Worm (Caenorhabditis elegans): Measurements from ENCODE around the gene gly-4.
A peak's percentile ranks its signal among the peaks of the same experiment; 100 is the strongest.

Gene gly-4

DNA sequence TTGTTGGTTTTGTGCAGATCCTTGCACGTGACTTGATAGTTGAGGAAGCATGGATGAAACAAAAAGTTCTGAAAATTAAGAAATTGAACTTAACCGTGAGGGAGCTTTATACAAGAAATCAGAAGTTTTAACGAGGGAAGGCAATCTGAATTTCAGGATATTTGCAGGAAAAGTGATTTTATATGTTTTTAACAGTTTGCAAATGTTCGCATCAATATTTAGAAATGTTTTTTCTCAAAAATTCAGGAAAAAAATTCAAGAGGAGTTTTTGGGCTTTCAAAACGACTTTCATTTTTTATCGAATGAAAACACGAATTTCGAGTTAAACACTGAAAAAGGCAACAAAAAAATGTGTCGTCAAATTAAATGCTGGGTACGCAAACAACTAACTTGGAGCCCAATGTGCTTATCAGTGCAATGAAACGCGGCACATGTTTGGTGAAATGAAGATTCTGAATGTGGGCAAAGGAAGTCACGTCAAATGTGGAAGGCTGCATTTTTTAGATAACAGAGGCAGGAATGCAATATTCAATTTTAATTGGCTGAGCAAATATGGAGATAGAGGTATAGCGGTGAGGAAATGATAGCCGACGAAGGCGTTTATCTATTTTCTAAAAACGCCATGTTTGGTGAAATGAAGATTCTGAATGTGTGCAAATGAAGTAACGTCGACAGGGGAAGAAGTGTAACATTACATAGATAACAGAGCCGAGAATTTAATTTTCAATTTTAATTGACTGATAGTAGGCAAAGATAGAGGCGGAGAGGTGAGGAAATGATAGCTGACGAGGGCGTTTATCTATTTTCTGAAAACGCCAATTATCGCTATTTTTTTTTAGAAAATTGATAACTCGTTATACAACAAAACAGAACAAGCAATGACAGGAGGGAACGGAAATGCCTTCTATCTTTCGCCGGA, 49.0 kb downstream of the gly-4 start, which contains the start of gene Y116F11B.6:
Gene Y116F11B.6 (minus strand): TSS at position 51 of the 919 bp plus-strand sequence.
- TF ChIP-seq fos-1 (tag; optimal IDR thresholded peaks at IDR 0.05), result peak; percentile 1
- TF ChIP-seq elt-1 (tag; optimal IDR thresholded peaks at IDR 0.05), result no peak
- no peak for TF ChIP-seq nhr-237 (tag; optimal IDR thresholded peaks at IDR 0.05)
- TF ChIP-seq aly-2 (tag; optimal IDR thresholded peaks at IDR 0.05), result no peak
- no peak for TF ChIP-seq unc-55 (GFP tag; optimal IDR thresholded peaks at IDR 0.05)
- TF ChIP-seq mbf-1 (tag; optimal IDR thresholded peaks at IDR 0.05), result no peak
- no peak for TF ChIP-seq nhr-11 (tag; optimal IDR thresholded peaks at IDR 0.05)
- TF ChIP-seq nhr-6 (tag; optimal IDR thresholded peaks at IDR 0.05), result no peak
- TF ChIP-seq gmeb-1 (tag; optimal IDR thresholded peaks at IDR 0.05), result no peak
- TF ChIP-seq nhr-129 (tag; optimal IDR thresholded peaks at IDR 0.05), result no peak
- no peak for TF ChIP-seq nhr-21 (tag; optimal IDR thresholded peaks at IDR 0.05)
- TF ChIP-seq sma-9 (GFP tag; optimal IDR thresholded peaks at IDR 0.05), result no peak
- no peak for TF ChIP-seq sma-9 (tag; optimal IDR thresholded peaks at IDR 0.05)
- TF ChIP-seq crh-2 (tag; optimal IDR thresholded peaks at IDR 0.05), result peak; percentile 10

DNA sequence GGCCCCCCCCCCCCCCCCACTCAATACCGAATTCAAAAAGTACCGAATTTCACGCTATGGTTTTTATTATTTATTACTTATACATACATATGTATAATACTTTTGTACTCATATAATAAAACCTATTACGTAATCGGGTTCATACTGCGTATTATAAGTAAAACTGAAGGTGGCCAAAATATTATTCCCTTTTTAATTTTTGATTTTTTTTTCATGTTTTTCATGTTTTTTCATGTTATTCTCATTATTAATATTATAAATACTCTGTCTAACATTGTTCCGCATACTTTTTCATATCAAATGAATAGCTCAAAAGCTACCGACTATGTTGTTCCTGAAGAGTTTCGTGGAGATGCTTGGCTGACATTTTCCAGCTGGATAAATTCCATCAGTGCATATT, 59.0 kb downstream of the gly-4 start, which contains the start of gene srw-38:
Gene srw-38 (plus strand): TSS at position 301 of the 400 bp plus-strand sequence.
- no peak for TF ChIP-seq C34F6.9 (tag; optimal IDR thresholded peaks at IDR 0.05)
- no peak for TF ChIP-seq nhr-21 (tag; optimal IDR thresholded peaks at IDR 0.05)
- TF ChIP-seq lin-39 (tag; optimal IDR thresholded peaks at IDR 0.05), result no peak
- no peak for TF ChIP-seq lin-13 (GFP tag; optimal IDR thresholded peaks at IDR 0.05)
- no peak for TF ChIP-seq sma-3 (GFP tag; optimal IDR thresholded peaks at IDR 0.05)
- TF ChIP-seq nhr-10 (tag; optimal IDR thresholded peaks at IDR 0.05), result no peak
- no peak for TF ChIP-seq lin-11 (tag; optimal IDR thresholded peaks at IDR 0.05)
- TF ChIP-seq ztf-4 (tag; optimal IDR thresholded peaks at IDR 0.05), result no peak
- no peak for TF ChIP-seq nhr-237 (tag; optimal IDR thresholded peaks at IDR 0.05)
- no peak for TF ChIP-seq ceh-82 (tag; optimal IDR thresholded peaks at IDR 0.05)
- TF ChIP-seq lsy-2 (tag; optimal IDR thresholded peaks at IDR 0.05), result no peak
- no peak for TF ChIP-seq crh-2 (tag; optimal IDR thresholded peaks at IDR 0.05)
- no peak for TF ChIP-seq nhr-6 (tag; optimal IDR thresholded peaks at IDR 0.05)
- no peak for TF ChIP-seq zag-1 (tag; optimal IDR thresholded peaks at IDR 0.05)
- no peak for TF ChIP-seq nhr-25 (tag; optimal IDR thresholded peaks at IDR 0.05)
- TF ChIP-seq fos-1 (tag; optimal IDR thresholded peaks at IDR 0.05), result no peak
- TF ChIP-seq Y55F3AM.14 (GFP tag; optimal IDR thresholded peaks at IDR 0.05), result no peak

- no peak for TF ChIP-seq unc-62 (GFP tag; optimal IDR thresholded peaks at IDR 0.05)
- no peak for TF ChIP-seq unc-39 (tag; optimal IDR thresholded peaks at IDR 0.05)
- TF ChIP-seq mbf-1 (tag; optimal IDR thresholded peaks at IDR 0.05), result no peak
- TF ChIP-seq R02D3.7 (tag; optimal IDR thresholded peaks at IDR 0.05), result no peak
- TF ChIP-seq ZK546.5 (tag; optimal IDR thresholded peaks at IDR 0.05), result no peak
- TF ChIP-seq nhr-25 (tag; optimal IDR thresholded peaks at IDR 0.05), result no peak
- TF ChIP-seq fos-1 (tag; optimal IDR thresholded peaks at IDR 0.05), result peak; percentile 63
- TF ChIP-seq lin-39 (tag; optimal IDR thresholded peaks at IDR 0.05), result no peak
These were observed 63.6 kb downstream of the gly-4 start for ce11 chrV:19831588-19831987.

Measured in whole organism, L2 larva.